Worm (Caenorhabditis elegans) whole organism, L3 larva: ENCODE results near the gene pud-3.
"Not testable (repeated sequence)": the region's sequence is repeated elsewhere in the genome, so short reads cannot be mapped to it uniquely, and the experiment has no call there.

Source experiments
- R02D3.7 ChIP-seq: fragments of 150-350 bp; optimal IDR thresholded peaks from 2 replicates; lab custom pipeline; 2014; ENCODE audit warnings: missing biosample characterization, missing genetic modification characterization
- ZK546.5 ChIP-seq: sonication (generic microtip); optimal IDR thresholded peaks from 2 replicates; lab custom pipeline; 2017; ENCODE audit warnings: missing biosample characterization, missing genetic modification characterization
- aly-2 ChIP-seq: fragments of 150-350 bp; optimal IDR thresholded peaks from 2 replicates; lab custom pipeline; 2014; ENCODE audit warnings: missing biosample characterization, missing genetic modification characterization
- ama-1 ChIP-seq: fragments of 150-350 bp; optimal IDR thresholded peaks from 2 replicates; lab custom pipeline; 2018
- ceh-28 ChIP-seq: fragments of 150-350 bp; optimal IDR thresholded peaks from 2 replicates; lab custom pipeline; 2014; ENCODE audit warnings: missing biosample characterization, missing genetic modification reagents, missing genetic modification characterization
- ceh-82 ChIP-seq: fragments of 150-350 bp; optimal IDR thresholded peaks from 2 replicates; lab custom pipeline; 2014; ENCODE audit warnings: missing biosample characterization, missing genetic modification characterization
- ceh-9 ChIP-seq: sonication (generic microtip); optimal IDR thresholded peaks from 2 replicates; lab custom pipeline; 2018; ENCODE audit warnings: missing biosample characterization, missing genetic modification characterization
- egl-27 ChIP-seq: sonication (generic microtip); optimal IDR thresholded peaks from 4 replicates; lab custom pipeline; 2017; ENCODE audit warnings: missing biosample characterization, missing genetic modification reagents, missing genetic modification characterization
- elt-2 ChIP-seq: sonication (generic microtip); optimal IDR thresholded peaks from 2 replicates; lab custom pipeline; 2016; ENCODE audit warnings: missing genetic modification reagents, mild to moderate bottlenecking, missing genetic modification characterization, missing compliant biosample characterization
- elt-3 ChIP-seq, 3 experiments: fragments of 150-350 bp in 1 of 3; sonication (generic microtip) in 2 of 3; optimal IDR thresholded peaks; 2 replicates in 2 of 3; 4 replicates in 1 of 3; lab custom pipeline; 2014 to 2017; ENCODE audit warnings: missing biosample characterization in 3 of 3, missing genetic modification characterization in 3 of 3
- eor-1 ChIP-seq, 2 experiments: fragments of 150-350 bp; optimal IDR thresholded peaks; 2 replicates each; lab custom pipeline; 2014 to 2018; ENCODE audit warnings: missing biosample characterization in 2 of 2, missing genetic modification characterization in 2 of 2
- fkh-10 ChIP-seq: sonication (generic microtip); optimal IDR thresholded peaks from 2 replicates; lab custom pipeline; 2017; ENCODE audit warnings: missing biosample characterization, missing genetic modification reagents, missing genetic modification characterization
- hmg-11 ChIP-seq: sonication (generic microtip); optimal IDR thresholded peaks from 2 replicates; lab custom pipeline; 2016; ENCODE audit warnings: missing genetic modification characterization, missing compliant biosample characterization
- jun-1 ChIP-seq: fragments of 150-350 bp; optimal IDR thresholded peaks from 2 replicates; lab custom pipeline; 2014; ENCODE audit warnings: missing biosample characterization, missing genetic modification reagents, missing genetic modification characterization
- lin-39 ChIP-seq: fragments of 150-350 bp; optimal IDR thresholded peaks from 2 replicates; lab custom pipeline; 2018; ENCODE audit warnings: missing biosample characterization, missing genetic modification reagents, missing genetic modification characterization
- lsy-12 ChIP-seq: sonication (generic microtip); optimal IDR thresholded peaks from 2 replicates; lab custom pipeline; 2016; ENCODE audit warnings: mild to moderate bottlenecking, missing genetic modification characterization, missing compliant biosample characterization
- mdl-1 ChIP-seq: fragments of 150-350 bp; optimal IDR thresholded peaks from 2 replicates; lab custom pipeline; 2014; ENCODE audit warnings: missing biosample characterization, missing genetic modification characterization
- mml-1 ChIP-seq: fragments of 150-350 bp; sonication (generic microtip); optimal IDR thresholded peaks from 3 replicates; lab custom pipeline; 2014; ENCODE audit warnings: missing biosample characterization, missing genetic modification characterization
- nfya-1 ChIP-seq: sonication (generic microtip); optimal IDR thresholded peaks from 2 replicates; lab custom pipeline; 2017; ENCODE audit warnings: missing genetic modification characterization, mild to moderate bottlenecking, missing compliant biosample characterization, antibody characterized with exemption, moderate library complexity; ENCODE audit not compliant: insufficient read depth
- nhr-12 ChIP-seq: fragments of 150-350 bp; optimal IDR thresholded peaks from 2 replicates; lab custom pipeline; 2014; ENCODE audit warnings: missing biosample characterization, missing genetic modification characterization
- nhr-23 ChIP-seq: fragments of 150-350 bp; optimal IDR thresholded peaks from 2 replicates; lab custom pipeline; 2014; ENCODE audit warnings: missing biosample characterization, missing genetic modification reagents, missing genetic modification characterization
- nhr-237 ChIP-seq: fragments of 150-350 bp; optimal IDR thresholded peaks from 2 replicates; lab custom pipeline; 2014; ENCODE audit warnings: missing biosample characterization, missing genetic modification characterization
- nhr-28 ChIP-seq: fragments of 150-350 bp; optimal IDR thresholded peaks from 2 replicates; lab custom pipeline; 2014; ENCODE audit warnings: missing biosample characterization, missing genetic modification characterization
- nhr-43 ChIP-seq: sonication (generic microtip); optimal IDR thresholded peaks from 2 replicates; lab custom pipeline; 2016; ENCODE audit warnings: mild to moderate bottlenecking, missing genetic modification characterization, missing compliant biosample characterization; ENCODE audit not compliant: poor library complexity, severe bottlenecking
- nhr-67 ChIP-seq: fragments of 150-350 bp; optimal IDR thresholded peaks from 2 replicates; lab custom pipeline; 2014; ENCODE audit warnings: missing biosample characterization, missing genetic modification characterization
- nhr-76 ChIP-seq: fragments of 150-350 bp; sonication (generic microtip); optimal IDR thresholded peaks from 5 replicates; lab custom pipeline; 2014; ENCODE audit warnings: missing biosample characterization, missing genetic modification characterization
- nhr-77 ChIP-seq: fragments of 150-350 bp; optimal IDR thresholded peaks from 2 replicates; lab custom pipeline; 2014; ENCODE audit warnings: missing biosample characterization, missing genetic modification characterization
- pha-4 ChIP-seq: fragments of 150-350 bp; optimal IDR thresholded peaks from 2 replicates; lab custom pipeline; 2014; ENCODE audit warnings: missing biosample characterization, missing genetic modification reagents, missing genetic modification characterization
- pqm-1 ChIP-seq: fragments of 150-350 bp; optimal IDR thresholded peaks from 2 replicates; lab custom pipeline; 2017; ENCODE audit warnings: missing biosample characterization, missing genetic modification characterization, inconsistent platforms
- sea-2 ChIP-seq: fragments of 150-350 bp; sonication (generic microtip); optimal IDR thresholded peaks from 4 replicates; lab custom pipeline; 2014; ENCODE audit warnings: missing biosample characterization, missing genetic modification reagents, missing genetic modification characterization
- snpc-4 ChIP-seq: fragments of 150-350 bp; optimal IDR thresholded peaks from 2 replicates; lab custom pipeline; 2014; ENCODE audit warnings: missing biosample characterization, missing genetic modification characterization
- unc-62 ChIP-seq: fragments of 150-350 bp; sonication (generic microtip); optimal IDR thresholded peaks from 4 replicates; lab custom pipeline; 2014; ENCODE audit warnings: missing biosample characterization, missing genetic modification reagents, missing genetic modification characterization
- zag-1 ChIP-seq: fragments of 150-350 bp; optimal IDR thresholded peaks from 2 replicates; lab custom pipeline; 2014; ENCODE audit warnings: missing biosample characterization, missing genetic modification characterization
- ztf-4 ChIP-seq: fragments of 150-350 bp; optimal IDR thresholded peaks from 2 replicates; lab custom pipeline; 2014; ENCODE audit warnings: missing biosample characterization, missing genetic modification characterization

The pud-3 gene

ce11 chrV:2322466-2322865 lies 2.5 kb downstream of the pud-3 start, which contains the start of gene pud-1.2:
Gene pud-1.2 (minus strand): TSS chrV:2322566.
- not testable (repeated sequence) for TF ChIP-seq snpc-4 (tag; lab: Kevin White, UChicago); lin-39; lsy-12 (tag; lab: Kevin White, UChicago)

ce11 chrV:2321001-2321400 lies 4.0 kb downstream of the pud-3 start, which contains the start of gene Y19D10B.6:
Gene Y19D10B.6 (minus strand): TSS chrV:2321101.
- not testable (repeated sequence) for TF ChIP-seq mml-1 (tag; lab: Kevin White, UChicago); mdl-1; ceh-9

- TF ChIP-seq jun-1 (tag; lab: Kevin White, UChicago) (peak; percentile 46), pqm-1 (tag; lab: Kevin White, UChicago) (peak; percentile 44), elt-2 (tag; lab: Kevin White, UChicago) (peak; percentile 99), unc-62 (GFP tag; lab: Kevin White, UChicago) (no peak)
Measured at ce11 chrV:2308246-2308645, 16.7 kb downstream of the pud-3 start.

- no peak for TF ChIP-seq aly-2 (tag; lab: Kevin White, UChicago)
- no peak for TF ChIP-seq ama-1 (lab: Kevin White, UChicago)
- no peak for TF ChIP-seq ceh-82 (tag; lab: Kevin White, UChicago)
- TF ChIP-seq nhr-67 (tag; lab: Kevin White, UChicago): no peak
- no peak for TF ChIP-seq ZK546.5 (tag; lab: Kevin White, UChicago)
- no peak for TF ChIP-seq jun-1 (tag; lab: Kevin White, UChicago)
- no peak for TF ChIP-seq nhr-237 (tag; lab: Kevin White, UChicago)
- no peak for TF ChIP-seq R02D3.7 (tag; lab: Kevin White, UChicago)
- no peak for TF ChIP-seq mdl-1
- no peak for TF ChIP-seq nfya-1 (tag; lab: Kevin White, UChicago)
- TF ChIP-seq nhr-77 (tag; lab: Kevin White, UChicago): no peak
- TF ChIP-seq pha-4 (tag; lab: Kevin White, UChicago): no peak
- no peak for TF ChIP-seq lsy-12 (tag; lab: Kevin White, UChicago)
- no peak for TF ChIP-seq ceh-28 (tag; lab: Kevin White, UChicago)
- TF ChIP-seq nhr-28: no peak
- TF ChIP-seq zag-1 (tag; lab: Kevin White, UChicago): no peak
- no peak for TF ChIP-seq elt-2 (tag; lab: Kevin White, UChicago)
- TF ChIP-seq, all 47 proteins: peak for 0
Measured at ce11 chrV:2306383-2306782, 18.6 kb downstream of the pud-3 start.

ce11 chrV:2303775-2304174 lies 21.2 kb downstream of the pud-3 start, which contains the start of gene irld-15:
Gene irld-15 (minus strand): TSS chrV:2303875.
- TF ChIP-seq nhr-23 (tag; lab: Kevin White, UChicago) (no peak), nhr-28 (no peak), eor-1 (tag; optimal IDR thresholded peaks at IDR 0.05; lab: Kevin White, UChicago) (no peak), sea-2 (GFP tag; lab: Kevin White, UChicago) (no peak), fkh-10 (GFP tag; lab: Kevin White, UChicago) (no peak), ztf-4 (no peak), jun-1 (tag; lab: Kevin White, UChicago) (no peak), hmg-11 (tag; lab: Kevin White, UChicago) (no peak), nhr-77 (tag; lab: Kevin White, UChicago) (no peak), ceh-28 (tag; lab: Kevin White, UChicago) (no peak), aly-2 (tag; lab: Kevin White, UChicago) (no peak), nhr-12 (tag; lab: Kevin White, UChicago) (no peak), nhr-43 (no peak), egl-27 (tag; lab: Kevin White, UChicago) (no peak), zag-1 (tag; lab: Kevin White, UChicago) (no peak), elt-3 (tag; optimal IDR thresholded peaks at IDR 0.05; lab: Kevin White, UChicago) (no peak), ZK546.5 (tag; lab: Kevin White, UChicago) (no peak), nhr-76 (tag; lab: Kevin White, UChicago) (no peak)
